Fruit fly (Drosophila melanogaster) whole organism, prepupa: ENCODE data around the gene Cse1.

ENCODE experiments used
- CG11902 ChIP-seq: fragments of 200-800 bp; sonication (Bioruptor generic); optimal IDR thresholded peaks from 3 replicates; lab custom pipeline; 2016; ENCODE audit warnings: missing biosample characterization, missing genetic modification characterization
- CG3919 ChIP-seq: fragments of 200-800 bp; sonication (Bioruptor generic); optimal IDR thresholded peaks from 3 replicates; lab custom pipeline; 2016; ENCODE audit warnings: missing biosample characterization, missing genetic modification characterization
- CG6276 ChIP-seq: fragments of 200-800 bp; sonication (Bioruptor generic); optimal IDR thresholded peaks from 2 replicates; lab custom pipeline; 2017; ENCODE audit warnings: missing biosample characterization, mild to moderate bottlenecking, missing genetic modification characterization
- Hr4 ChIP-seq: fragments of 200-800 bp; sonication (Bioruptor generic); optimal IDR thresholded peaks from 3 replicates; lab custom pipeline; 2016; ENCODE audit warnings: missing biosample characterization, missing genetic modification characterization
- Sox14 ChIP-seq: fragments of 200-800 bp; sonication (Bioruptor generic); optimal IDR thresholded peaks from 3 replicates; lab custom pipeline; 2016; ENCODE audit warnings: missing biosample characterization, missing genetic modification characterization

DNA sequence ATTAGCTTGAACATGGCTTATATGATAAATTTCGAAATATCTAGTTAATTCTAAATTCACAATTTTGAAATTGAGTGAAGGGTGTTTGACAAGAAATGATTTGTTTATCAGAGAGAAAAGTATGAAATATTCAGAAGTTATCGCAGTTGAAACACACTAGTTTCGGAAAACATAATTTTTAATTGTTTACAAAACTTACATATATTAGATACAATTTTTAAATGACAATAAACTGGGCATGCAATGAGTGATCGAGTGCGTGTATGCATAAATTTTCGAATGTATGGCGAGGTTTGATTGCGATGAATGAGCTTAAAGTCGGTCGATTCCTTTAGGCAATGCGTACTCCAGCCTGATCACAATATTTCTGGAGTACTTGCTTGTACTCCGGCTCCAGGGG, 4.0 kb downstream of the Cse1 start, which contains the start of gene CG13280:
- TF ChIP-seq CG3919 (GFP tag; lab: Kevin White, UChicago) (no peak), CG6276 (GFP tag; lab: Kevin White, UChicago) (no peak), CG11902 (GFP tag; lab: Kevin White, UChicago) (no peak), Hr4 (no peak), Sox14 (GFP tag; lab: Kevin White, UChicago) (no peak)
